Worm (Caenorhabditis elegans): ENCODE data around the gene arx-4.

The arx-4 gene

DNA sequence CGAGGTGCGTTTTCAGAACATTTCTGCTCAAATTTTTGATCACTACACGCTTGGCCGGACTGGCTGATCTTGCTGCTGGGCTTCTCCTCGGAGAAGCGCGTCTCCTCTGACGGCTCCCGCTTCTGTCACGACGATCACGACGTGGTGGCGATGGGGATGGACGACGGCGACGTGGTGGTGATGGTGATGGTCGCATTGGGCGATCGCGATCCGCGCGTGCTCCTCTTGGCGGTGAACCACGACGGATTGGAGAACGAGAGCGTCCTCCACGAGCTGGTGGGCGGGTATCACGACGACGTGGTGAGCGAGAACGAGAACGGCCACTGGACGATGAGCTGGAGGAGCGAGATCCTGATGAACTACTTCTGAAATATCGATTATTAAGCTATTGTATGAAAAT lies 8.7 kb upstream of the arx-4 start:
- TF ChIP-seq zfh-2 (GFP tag; conservative IDR thresholded peaks at IDR 0.05) (peak; percentile 91), pha-4 (tag; optimal IDR thresholded peaks at IDR 0.05) (no peak), egrh-3 (GFP tag; IDR thresholded peaks at IDR 0.05) (peak; percentile 73; the same call in 1 of the 2 replicates)

- TF ChIP-seq dpff-1 (tag; optimal IDR thresholded peaks at IDR 0.05) (no peak), attf-3 (GFP tag; conservative IDR thresholded peaks at IDR 0.05) (peak; percentile 89)
These were observed 8.2 kb upstream of the arx-4 start, which contains the start of the genes rnp-5 and tag-51 for ce11 chrIII:853859-854359. rnp-5 (minus strand) TSS chrIII:853909. tag-51 (plus strand) TSS chrIII:854221.

ce11 chrIII:856260-856659 lies 5.8 kb upstream of the arx-4 start, which contains the start of gene K02F3.12:
K02F3.12 (plus strand) TSS chrIII:856560.
- TF ChIP-seq ztf-26 (tag; optimal IDR thresholded peaks at IDR 0.05) (no peak), K12H6.12 (tag; optimal IDR thresholded peaks at IDR 0.05) (no peak), tbp1 (GFP tag; optimal IDR thresholded peaks at IDR 0.05) (no peak), F57A8.1 (GFP tag; optimal IDR thresholded peaks at IDR 0.05) (no peak), nhr-120 (GFP tag; IDR thresholded peaks at IDR 0.05) (no peak), ztf-3 (GFP tag; optimal IDR thresholded peaks at IDR 0.05) (no peak), zim-3 (tag; optimal IDR thresholded peaks at IDR 0.05) (no peak)

DNA sequence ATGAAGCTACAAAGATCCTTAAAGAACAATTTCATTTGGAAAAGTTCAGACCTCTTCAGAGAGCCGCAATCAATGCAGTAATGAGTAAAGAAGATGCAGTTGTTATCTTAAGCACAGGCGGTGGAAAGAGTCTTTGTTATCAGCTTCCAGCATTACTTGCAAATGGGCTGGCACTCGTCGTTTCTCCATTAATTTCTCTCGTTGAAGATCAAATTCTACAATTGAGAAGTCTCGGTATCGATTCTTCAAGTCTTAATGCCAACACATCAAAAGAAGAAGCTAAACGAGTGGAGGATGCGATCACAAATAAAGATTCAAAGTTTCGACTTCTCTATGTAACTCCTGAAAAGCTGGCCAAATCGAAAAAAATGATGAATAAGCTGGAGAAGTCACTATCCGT lies 5.2 kb upstream of the arx-4 start:
- no peak for TF ChIP-seq T26A5.8 (tag; optimal IDR thresholded peaks at IDR 0.05)
- TF ChIP-seq mel-28 (tag; optimal IDR thresholded peaks at IDR 0.05; ENCODE audit: borderline replicate concordance), result no peak
- no peak for TF ChIP-seq hmg-1.2 (GFP tag; IDR thresholded peaks at IDR 0.05)

DNA sequence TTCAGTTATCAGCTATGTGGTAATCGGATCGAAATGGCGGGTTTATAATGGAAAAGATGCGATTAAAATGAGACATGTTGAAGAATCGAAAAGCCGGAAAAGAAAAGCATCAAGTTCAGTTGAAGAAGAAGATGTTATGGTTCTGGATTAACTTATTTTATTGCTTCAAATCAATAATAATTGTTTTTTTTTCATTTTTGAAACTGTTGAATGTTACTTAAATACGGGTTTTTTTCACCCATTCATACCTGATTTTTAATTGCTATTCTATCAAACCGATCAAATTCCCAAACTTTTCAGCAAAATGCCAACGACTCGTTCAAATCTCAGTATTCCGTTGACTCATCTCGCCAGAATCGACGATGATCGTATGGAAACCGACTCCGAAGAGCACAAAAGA lies 2.2 kb upstream of the arx-4 start, which contains the start of gene exos-4.2:
exos-4.2 (plus strand) TSS at position 301 of the 400 bp plus-strand sequence.
- no peak for TF ChIP-seq ztf-6 (GFP tag; IDR thresholded peaks at IDR 0.05)
- no peak for TF ChIP-seq dpl-1 (GFP tag; optimal IDR thresholded peaks at IDR 0.05)
- TF ChIP-seq ceh-58 (GFP tag; IDR thresholded peaks at IDR 0.05), result no peak
- no peak for TF ChIP-seq B0336.3 (GFP tag; IDR thresholded peaks at IDR 0.05)
- TF ChIP-seq cebp-1 (GFP tag; IDR thresholded peaks at IDR 0.05), result no peak
- no peak for TF ChIP-seq cebp-1 (tag; optimal IDR thresholded peaks at IDR 0.05)
- TF ChIP-seq madf-6 (GFP tag; IDR thresholded peaks at IDR 0.05), result no peak
- TF ChIP-seq sdz-38 (tag; optimal IDR thresholded peaks at IDR 0.05), result no peak
- no peak for TF ChIP-seq rpc-1 (optimal IDR thresholded peaks at IDR 0.05)
- TF ChIP-seq rpc-1 (tag; optimal IDR thresholded peaks at IDR 0.05), result no peak
- no peak for TF ChIP-seq attf-3 (GFP tag; conservative IDR thresholded peaks at IDR 0.05)
- no peak for TF ChIP-seq nhr-120 (GFP tag; IDR thresholded peaks at IDR 0.05)
- TF ChIP-seq ceh-91 (GFP tag; IDR thresholded peaks at IDR 0.05), result no peak
- TF ChIP-seq tbp1 (GFP tag; optimal IDR thresholded peaks at IDR 0.05), result no peak
- no peak for TF ChIP-seq sea-2 (GFP tag; IDR thresholded peaks at IDR 0.05)
- TF ChIP-seq nhr-27 (tag; optimal IDR thresholded peaks at IDR 0.05), result no peak
- no peak for TF ChIP-seq bed-2 (GFP tag; IDR thresholded peaks at IDR 0.05)

- no peak for TF ChIP-seq egl-44 (GFP tag; IDR thresholded peaks at IDR 0.05)
- TF ChIP-seq egrh-3 (GFP tag; IDR thresholded peaks at IDR 0.05), result no peak
- TF ChIP-seq die-1 (tag; optimal IDR thresholded peaks at IDR 0.05), result no peak
- no peak for TF ChIP-seq bed-1 (GFP tag; IDR thresholded peaks at IDR 0.05)
- TF ChIP-seq sea-2 (GFP tag; IDR thresholded peaks at IDR 0.05), result no peak
These were observed 6.8 kb downstream of the arx-4 start for ce11 chrIII:868866-869265.
